Worm (Caenorhabditis elegans) whole organism, L4/young adult: ENCODE measurements around the gene C29F7.2.

Experiments used
- W03F9.2 ChIP-seq: fragments of 150-350 bp; optimal IDR thresholded peaks from 2 replicates; lab custom pipeline; 2014; ENCODE audit warnings: missing biosample characterization, missing genetic modification characterization
- dao-5 ChIP-seq: sonication (generic microtip); optimal IDR thresholded peaks from 2 replicates; lab custom pipeline; 2016; ENCODE audit warnings: missing genotype, missing genetic modification characterization, moderate library complexity, missing compliant biosample characterization
- him-1 ChIP-seq: sonication (generic microtip); optimal IDR thresholded peaks from 2 replicates; lab custom pipeline; 2016; ENCODE audit warnings: missing genotype, missing genetic modification reagents, missing genetic modification characterization, missing compliant biosample characterization

DNA sequence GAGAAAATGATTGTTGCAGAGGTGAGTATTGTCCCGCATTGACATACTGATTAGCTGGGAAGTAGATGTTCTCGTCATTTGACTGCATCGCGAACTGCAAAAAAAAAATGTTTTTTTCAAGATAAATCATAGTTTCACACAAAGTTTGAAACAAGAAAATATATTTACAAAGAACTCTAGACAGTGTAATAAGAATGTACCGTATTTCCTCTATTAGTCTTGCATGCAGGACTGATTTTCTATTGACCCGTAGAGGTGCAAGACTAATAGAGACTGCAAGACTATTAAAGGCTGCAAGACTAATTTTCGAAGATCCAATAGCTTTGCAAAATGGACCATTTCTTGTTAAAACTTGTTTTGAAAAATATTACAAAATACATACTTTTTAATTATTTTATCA is 7.5 kb downstream of the C29F7.2 start, which contains the start of gene fkh-3:
- TF ChIP-seq him-1 (tag; lab: Kevin White, UChicago): no peak
- TF ChIP-seq dao-5: no peak
- TF ChIP-seq W03F9.2 (tag; lab: Kevin White, UChicago): no peak
